Worm (Caenorhabditis elegans) whole organism, mixed stage, embryonic: ENCODE data around the gene lips-9.

Experiments
- M03D4.4 ChIP-seq: sonication (generic microtip); optimal IDR thresholded peaks from 2 replicates; lab custom pipeline; 2017; ENCODE audit warnings: mild to moderate bottlenecking, missing genetic modification characterization, missing compliant biosample characterization
- bed-3 ChIP-seq: fragments of 200-800 bp; sonication (Bioruptor generic); optimal IDR thresholded peaks from 3 replicates; lab custom pipeline; 2018; ENCODE audit warnings: mild to moderate bottlenecking, missing genetic modification characterization, moderate library complexity, missing compliant biosample characterization
- blmp-1 ChIP-seq: fragments of 150-350 bp; optimal IDR thresholded peaks from 2 replicates; lab custom pipeline; 2014; ENCODE audit warnings: missing biosample characterization, missing genetic modification characterization
- ceh-83 ChIP-seq: fragments of 200-800 bp; sonication (Bioruptor generic); optimal IDR thresholded peaks from 2 replicates; lab custom pipeline; 2018; ENCODE audit warnings: mild to moderate bottlenecking, missing genetic modification characterization, missing compliant biosample characterization
- ces-1 ChIP-seq: fragments of 150-350 bp; optimal IDR thresholded peaks from 2 replicates; lab custom pipeline; 2014; ENCODE audit warnings: missing biosample characterization, missing genetic modification reagents, missing genetic modification characterization
- cnd-1 ChIP-seq: fragments of 200-800 bp; sonication (Bioruptor generic); optimal IDR thresholded peaks from 2 replicates; lab custom pipeline; 2018; ENCODE audit warnings: mild to moderate bottlenecking, missing genetic modification characterization, missing compliant biosample characterization
- drap-1 ChIP-seq: fragments of 200-800 bp; sonication (Bioruptor generic); optimal IDR thresholded peaks from 3 replicates; lab custom pipeline; 2018; ENCODE audit warnings: mild to moderate bottlenecking, missing genetic modification characterization, missing compliant biosample characterization
- elt-1 ChIP-seq: sonication (generic microtip); optimal IDR thresholded peaks from 2 replicates; lab custom pipeline; 2017; ENCODE audit warnings: missing genetic modification characterization, mild to moderate bottlenecking, missing compliant biosample characterization, antibody characterized with exemption, moderate library complexity, borderline replicate concordance; ENCODE audit not compliant: insufficient read depth
- elt-3 ChIP-seq: fragments of 150-350 bp; optimal IDR thresholded peaks from 2 replicates; lab custom pipeline; 2014; ENCODE audit warnings: missing biosample characterization, missing genetic modification characterization
- flh-1 ChIP-seq: fragments of 200-800 bp; sonication (Bioruptor generic); optimal IDR thresholded peaks from 2 replicates; lab custom pipeline; 2018; ENCODE audit warnings: mild to moderate bottlenecking, missing genetic modification characterization, moderate library complexity, missing compliant biosample characterization
- ham-2 ChIP-seq: fragments of 200-800 bp; sonication (Bioruptor generic); optimal IDR thresholded peaks from 2 replicates; lab custom pipeline; 2018; ENCODE audit warnings: mild to moderate bottlenecking, missing genetic modification characterization, missing compliant biosample characterization
- hlh-1 ChIP-seq: fragments of 150-350 bp; optimal IDR thresholded peaks from 2 replicates; lab custom pipeline; 2014; ENCODE audit warnings: missing biosample characterization, missing genetic modification reagents, missing genetic modification characterization
- lin-13 ChIP-seq: fragments of 150-350 bp; optimal IDR thresholded peaks from 2 replicates; lab custom pipeline; 2014; ENCODE audit warnings: missing biosample characterization, missing genetic modification characterization
- lin-32 ChIP-seq: fragments of 200-800 bp; sonication (Bioruptor generic); optimal IDR thresholded peaks from 2 replicates; lab custom pipeline; 2018; ENCODE audit warnings: mild to moderate bottlenecking, missing genetic modification characterization, missing compliant biosample characterization
- lsy-2 ChIP-seq: fragments of 150-350 bp; optimal IDR thresholded peaks from 2 replicates; lab custom pipeline; 2014; ENCODE audit warnings: missing biosample characterization, missing genetic modification characterization
- mab-5 ChIP-seq: fragments of 150-350 bp; optimal IDR thresholded peaks from 2 replicates; lab custom pipeline; 2014; ENCODE audit warnings: missing biosample characterization, missing genetic modification characterization
- mep-1 ChIP-seq: fragments of 150-350 bp; optimal IDR thresholded peaks from 2 replicates; lab custom pipeline; 2017; ENCODE audit warnings: missing biosample characterization, missing genetic modification reagents, missing genetic modification characterization, inconsistent platforms
- mls-2 ChIP-seq: sonication (generic microtip); optimal IDR thresholded peaks from 2 replicates; lab custom pipeline; 2016; ENCODE audit warnings: mild to moderate bottlenecking, missing genetic modification characterization, moderate library complexity, missing compliant biosample characterization
- nhr-2 ChIP-seq: fragments of 150-350 bp; optimal IDR thresholded peaks from 2 replicates; lab custom pipeline; 2014; ENCODE audit warnings: missing biosample characterization, missing genetic modification characterization
- nhr-237 ChIP-seq: fragments of 150-350 bp; optimal IDR thresholded peaks from 2 replicates; lab custom pipeline; 2014; ENCODE audit warnings: missing biosample characterization, missing genetic modification characterization
- nhr-28 ChIP-seq: fragments of 150-350 bp; optimal IDR thresholded peaks from 2 replicates; lab custom pipeline; 2014; ENCODE audit warnings: missing biosample characterization, missing genetic modification characterization
- nhr-76 ChIP-seq: sonication (generic microtip); optimal IDR thresholded peaks from 2 replicates; lab custom pipeline; 2017; ENCODE audit warnings: missing biosample characterization, missing genetic modification characterization
- sem-2 ChIP-seq: fragments of 200-800 bp; sonication (Bioruptor generic); optimal IDR thresholded peaks from 2 replicates; lab custom pipeline; 2018; ENCODE audit warnings: mild to moderate bottlenecking, missing genetic modification characterization, missing compliant biosample characterization
- snpc-4 ChIP-seq: fragments of 150-350 bp; optimal IDR thresholded peaks from 2 replicates; lab custom pipeline; 2014; ENCODE audit warnings: missing biosample characterization, missing genetic modification characterization
- tbx-8 ChIP-seq: fragments of 200-800 bp; sonication (Bioruptor generic); optimal IDR thresholded peaks from 2 replicates; lab custom pipeline; 2018; ENCODE audit warnings: mild to moderate bottlenecking, missing genetic modification characterization, moderate library complexity, missing compliant biosample characterization
- unc-120 ChIP-seq: sonication (generic microtip); optimal IDR thresholded peaks from 2 replicates; lab custom pipeline; 2017; ENCODE audit warnings: missing genetic modification characterization, missing compliant biosample characterization; ENCODE audit not compliant: poor library complexity, severe bottlenecking
- unc-39 ChIP-seq: fragments of 150-350 bp; optimal IDR thresholded peaks from 2 replicates; lab custom pipeline; 2014; ENCODE audit warnings: missing biosample characterization, missing genetic modification characterization
- unc-62 ChIP-seq: fragments of 150-350 bp; optimal IDR thresholded peaks from 2 replicates; lab custom pipeline; 2014; ENCODE audit warnings: missing biosample characterization, missing genetic modification reagents, missing genetic modification characterization
- zip-8 ChIP-seq: fragments of 150-350 bp; optimal IDR thresholded peaks from 2 replicates; lab custom pipeline; 2014; ENCODE audit warnings: missing biosample characterization, missing genetic modification characterization
- ztf-11 ChIP-seq: fragments of 150-350 bp; optimal IDR thresholded peaks from 2 replicates; lab custom pipeline; 2014; ENCODE audit warnings: missing biosample characterization, missing genetic modification characterization

Gene lips-9

ce11 chrII:12923225-12923624 is 11.9 kb downstream of the lips-9 start:
- no peak for TF ChIP-seq ham-2 (GFP tag; lab: Kevin White, UChicago)
- no peak for TF ChIP-seq unc-39 (tag; lab: Kevin White, UChicago)
- no peak for TF ChIP-seq drap-1 (GFP tag; lab: Kevin White, UChicago)
- TF ChIP-seq mep-1 (tag; lab: Kevin White, UChicago) = no peak
- TF ChIP-seq lin-32 (GFP tag; lab: Kevin White, UChicago) = no peak
- no peak for TF ChIP-seq mls-2
- no peak for TF ChIP-seq ceh-83 (GFP tag; lab: Kevin White, UChicago)
- no peak for TF ChIP-seq snpc-4
- TF ChIP-seq nhr-28 (tag; lab: Kevin White, UChicago) = no peak
- TF ChIP-seq cnd-1 (tag; lab: Kevin White, UChicago) = no peak
- no peak for TF ChIP-seq ztf-11 (tag; lab: Kevin White, UChicago)
- no peak for TF ChIP-seq M03D4.4 (tag; lab: Kevin White, UChicago)
- no peak for TF ChIP-seq nhr-237 (tag; lab: Kevin White, UChicago)
- TF ChIP-seq mab-5 (tag; lab: Kevin White, UChicago) = no peak
- no peak for TF ChIP-seq nhr-76 (tag; lab: Kevin White, UChicago)
- TF ChIP-seq unc-62 (GFP tag; lab: Kevin White, UChicago) = no peak
- TF ChIP-seq ces-1 = no peak

- TF ChIP-seq bed-3 (GFP tag; lab: Kevin White, UChicago) (no peak), zip-8 (tag; lab: Kevin White, UChicago) (no peak), unc-62 (GFP tag; lab: Kevin White, UChicago) (no peak), lin-13 (tag; lab: Kevin White, UChicago) (no peak), blmp-1 (tag; lab: Kevin White, UChicago) (no peak)
- TF ChIP-seq, all 35 proteins: peak for 0
Observed at ce11 chrII:12921478-12921877, 13.7 kb downstream of the lips-9 start.

ce11 chrII:12918960-12919553 is 16.1 kb downstream of the lips-9 start, which contains the start of the genes F58G1.2 and wago-4:
TSS of gene F58G1.2 (minus strand) at chrII:12919010.
TSS of gene wago-4 (plus strand) at chrII:12919551.
- TF ChIP-seq lin-13 (tag; lab: Kevin White, UChicago) = peak; percentile 68
- no peak for TF ChIP-seq elt-3 (tag; lab: Kevin White, UChicago)
- TF ChIP-seq flh-1 = no peak
- peak; percentile 48 for TF ChIP-seq mep-1 (tag; lab: Kevin White, UChicago)
- TF ChIP-seq unc-62 (GFP tag; lab: Kevin White, UChicago) = no peak
- no peak for TF ChIP-seq hlh-1 (tag; lab: Kevin White, UChicago)
- no peak for TF ChIP-seq ces-1
- no peak for TF ChIP-seq ceh-83 (GFP tag; lab: Kevin White, UChicago)
- TF ChIP-seq snpc-4 = no peak
- TF ChIP-seq cnd-1 (tag; lab: Kevin White, UChicago) = no peak
- no peak for TF ChIP-seq bed-3 (GFP tag; lab: Kevin White, UChicago)
- no peak for TF ChIP-seq drap-1 (GFP tag; lab: Kevin White, UChicago)
- TF ChIP-seq tbx-8 (GFP tag; lab: Kevin White, UChicago) = no peak
- no peak for TF ChIP-seq lin-32 (GFP tag; lab: Kevin White, UChicago)
- no peak for TF ChIP-seq ztf-11 (tag; lab: Kevin White, UChicago)
- no peak for TF ChIP-seq nhr-76 (tag; lab: Kevin White, UChicago)
- TF ChIP-seq nhr-2 (tag; lab: Kevin White, UChicago) = no peak
- TF ChIP-seq elt-1 (tag; lab: Kevin White, UChicago) = no peak
- TF ChIP-seq, all 35 proteins: peak for 2

- TF ChIP-seq sem-2 (GFP tag; lab: Kevin White, UChicago) (no peak), tbx-8 (GFP tag; lab: Kevin White, UChicago) (no peak), zip-8 (tag; lab: Kevin White, UChicago) (no peak), unc-39 (tag; lab: Kevin White, UChicago) (no peak), flh-1 (no peak), lsy-2 (tag; lab: Kevin White, UChicago) (no peak), unc-120 (peak; percentile 33)
Observed at ce11 chrII:12914514-12915075, 20.6 kb downstream of the lips-9 start, which contains the start of gene F35C5.12. TSS of gene F35C5.12 (minus strand) at chrII:12914564.
